Fruit fly (Drosophila melanogaster) whole organism, prepupa: ENCODE data around the gene CG12054.
A peak's percentile ranks its signal among the peaks of the same experiment; 100 is the strongest.

Experiments
- CG10669 ChIP-seq: fragments of 200-800 bp; sonication (Bioruptor generic); optimal IDR thresholded peaks from 3 replicates; lab custom pipeline; 2018; ENCODE audit warnings: missing biosample characterization, mild to moderate bottlenecking, missing genetic modification characterization, moderate library complexity
- CG11762 ChIP-seq: fragments of 200-800 bp; sonication (Bioruptor generic); optimal IDR thresholded peaks from 3 replicates; lab custom pipeline; 2016; ENCODE audit warnings: missing biosample characterization, missing genetic modification characterization; ENCODE audit not compliant: insufficient read depth
- CG16779 ChIP-seq: fragments of 200-800 bp; sonication (Bioruptor generic); optimal IDR thresholded peaks from 3 replicates; lab custom pipeline; 2017; ENCODE audit warnings: missing biosample characterization, mild to moderate bottlenecking, missing genetic modification characterization
- CG6276 ChIP-seq: fragments of 200-800 bp; sonication (Bioruptor generic); optimal IDR thresholded peaks from 2 replicates; lab custom pipeline; 2017; ENCODE audit warnings: missing biosample characterization, mild to moderate bottlenecking, missing genetic modification characterization
- OdsH ChIP-seq: fragments of 200-800 bp; sonication (Bioruptor generic); optimal IDR thresholded peaks from 3 replicates; lab custom pipeline; 2016; ENCODE audit warnings: missing biosample characterization, missing genetic modification characterization
- cyc ChIP-seq: fragments of 200-800 bp; sonication (Bioruptor generic); optimal IDR thresholded peaks from 3 replicates; lab custom pipeline; 2016; ENCODE audit warnings: missing biosample characterization, missing genetic modification characterization
- salr ChIP-seq, 2 experiments: fragments of 200-800 bp; sonication (Bioruptor generic); optimal IDR thresholded peaks; 3 replicates each; lab custom pipeline; 2016 to 2018; ENCODE audit warnings: missing biosample characterization in 2 of 2, missing genetic modification characterization in 2 of 2, mild to moderate bottlenecking in 1 of 2
- spab ChIP-seq: fragments of 200-800 bp; sonication (Bioruptor generic); optimal IDR thresholded peaks from 2 replicates; lab custom pipeline; 2017; ENCODE audit warnings: missing biosample characterization, mild to moderate bottlenecking, missing genetic modification characterization, missing genetic modification reagents

DNA sequence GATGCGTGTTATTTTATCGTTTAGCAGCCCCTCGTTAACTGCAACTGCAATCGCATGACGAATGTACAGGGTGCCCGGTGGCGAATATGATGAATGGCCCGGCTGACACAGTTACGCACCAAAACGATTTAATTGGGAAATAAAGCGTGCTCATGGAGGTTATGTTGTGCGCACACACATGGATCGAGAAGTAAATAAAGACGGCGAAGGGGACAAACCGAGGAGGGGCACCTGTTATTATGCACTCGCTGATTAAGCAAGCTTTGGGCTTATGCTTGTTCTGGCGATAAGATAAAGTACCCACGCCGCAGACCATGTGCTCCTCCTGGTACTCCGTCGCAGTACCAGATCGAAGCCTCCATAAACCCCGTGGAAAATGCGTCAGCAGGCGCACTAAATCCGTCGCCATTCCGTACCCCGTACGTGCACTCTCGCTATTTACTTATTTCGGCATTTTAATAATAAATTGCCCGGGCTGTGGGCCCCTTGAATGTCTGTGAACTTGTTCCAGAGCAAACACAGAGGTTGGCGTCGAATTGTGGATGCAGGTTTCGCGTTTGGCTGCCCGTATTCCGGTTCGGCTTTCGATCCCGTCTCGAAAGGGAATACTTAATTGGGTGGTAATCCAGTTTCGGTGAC is 4.7 kb downstream of the CG12054 start:
- TF ChIP-seq OdsH (GFP tag; lab: Kevin White, UChicago) (no peak), CG10669 (GFP tag; lab: Kevin White, UChicago) (no peak), cyc (GFP tag; lab: Kevin White, UChicago) (peak; percentile 59), CG11762 (GFP tag; lab: Kevin White, UChicago) (peak; percentile 44), CG16779 (tag; lab: Kevin White, UChicago) (no peak), salr (GFP tag; optimal IDR thresholded peaks at IDR 0.05; lab: Kevin White, UChicago) (no peak), CG6276 (no peak), spab (no peak)
